In the genomic region with DNA sequence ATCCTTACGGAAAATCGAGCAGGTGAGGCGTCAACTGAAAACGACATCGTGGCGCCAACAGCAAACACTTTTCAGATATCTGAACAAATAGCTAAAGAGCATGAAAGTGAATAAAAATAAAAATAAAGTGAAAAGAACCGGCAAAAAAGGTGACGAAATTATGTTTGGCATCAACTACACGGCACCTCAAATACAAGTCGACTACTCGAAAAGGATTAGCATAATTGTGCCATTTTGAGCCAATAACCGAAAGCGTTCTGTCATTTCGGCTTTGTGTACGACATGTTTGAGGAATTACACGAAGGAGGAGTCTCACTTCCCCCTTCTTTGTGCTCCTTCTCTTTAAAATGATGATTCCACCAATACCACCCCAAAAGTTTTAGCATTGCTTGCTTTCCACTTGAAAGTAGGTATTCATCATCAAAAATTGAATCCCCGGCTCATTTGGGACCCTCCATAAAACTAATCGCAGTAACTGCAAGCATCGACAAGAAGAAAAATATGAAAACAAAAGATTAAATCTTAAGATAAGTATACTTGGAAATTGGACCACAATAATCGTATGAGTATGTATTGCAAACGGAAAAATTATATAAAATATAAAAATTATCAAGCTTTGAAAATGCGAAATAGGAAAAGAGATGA, we compare ENCODE assay signal across 2 worm cellular contexts.
TF ChIP-seq lines count a peak whose summit lies in the region.

No protein-coding gene starts in this region.

TF ChIP-seq in whole organism, L1 larva, 84 proteins besides CTCF, POLR2A, EP300 and RAD21:
- TF ChIP-seq mab-9 (GFP tag; IDR thresholded peaks at IDR 0.05; lab: Robert Waterston, UW) (0 out of 2 replicates have a peak, but pooled peaks have one; percentile 31), Y116A8C.19 (tag; optimal IDR thresholded peaks at IDR 0.05; lab: Kevin White, UChicago; ENCODE audit: borderline replicate concordance) (no peak)

TF ChIP-seq in whole organism, L2 larva, 48 proteins besides CTCF, POLR2A, EP300 and RAD21:
- no peak for TF ChIP-seq mbf-1 (tag; optimal IDR thresholded peaks at IDR 0.05; lab: Kevin White, UChicago)
- no peak for TF ChIP-seq R02D3.7 (tag; optimal IDR thresholded peaks at IDR 0.05; lab: Kevin White, UChicago)
- TF ChIP-seq alr-1 (tag; optimal IDR thresholded peaks at IDR 0.05; lab: Kevin White, UChicago): peak; percentile 64
- TF ChIP-seq nhr-6 (tag; optimal IDR thresholded peaks at IDR 0.05; lab: Kevin White, UChicago): no peak
- TF ChIP-seq mab-5 (tag; optimal IDR thresholded peaks at IDR 0.05; lab: Kevin White, UChicago): peak; percentile 72
- no peak for TF ChIP-seq ztf-4 (tag; optimal IDR thresholded peaks at IDR 0.05; lab: Kevin White, UChicago)
- TF ChIP-seq ceh-16 (tag; optimal IDR thresholded peaks at IDR 0.05; lab: Kevin White, UChicago): no peak
- TF ChIP-seq unc-55 (GFP tag; optimal IDR thresholded peaks at IDR 0.05; lab: Kevin White, UChicago): peak; percentile 64
TF ChIP-seq in whole organism, L2 larva: peak in this region for 3.

Comparison
In these comparisons a context has a peak if more than half of its experiments do, and no peak if none do; other contexts are left out.
1. Of the 22 proteins assayed by ChIP-seq in both whole organism, L1 larva and whole organism, L2 larva: peak only in whole organism, L1 larva: none; only in whole organism, L2 larva: alr-1; in both: none; in neither: 21.